Fruit fly (Drosophila melanogaster) whole organism, larva: ENCODE measurements around the gene Sec16.

Source experiments
- noc ChIP-seq: fragments of 200-800 bp; sonication (Bioruptor generic); optimal IDR thresholded peaks from 3 replicates; lab custom pipeline; 2019; ENCODE audit warnings: missing biosample characterization, mild to moderate bottlenecking, missing genetic modification characterization, moderate library complexity

The Sec16 gene

dm6 chrX:12658999-12659560, 63.2 kb downstream of the Sec16 start, which contains the start of gene Tis11:
TSS of gene Tis11 (plus strand) at chrX:12659415.
- TF ChIP-seq noc (tag; lab: Kevin White, UChicago), result peak; percentile 4
